Fruit fly (Drosophila melanogaster) whole organism, adult: ENCODE measurements around the gene dhd.

ENCODE experiments used
- CG12768 ChIP-seq: fragments of 200-800 bp; sonication (Bioruptor generic); optimal IDR thresholded peaks from 2 replicates; lab custom pipeline; 2017; ENCODE audit warnings: missing biosample characterization, missing genetic modification characterization, mild to moderate bottlenecking, moderate library complexity, missing genetic modification reagents
- CG14711 ChIP-seq: fragments of 200-800 bp; sonication (Bioruptor generic); optimal IDR thresholded peaks from 2 replicates; lab custom pipeline; 2018; ENCODE audit warnings: missing biosample characterization, mild to moderate bottlenecking, missing genetic modification characterization, moderate library complexity
- CG33017 ChIP-seq: fragments of 200-800 bp; sonication (Bioruptor generic); optimal IDR thresholded peaks from 2 replicates; lab custom pipeline; 2018; ENCODE audit warnings: missing biosample characterization, mild to moderate bottlenecking, missing genetic modification characterization, moderate library complexity
- CG5204 ChIP-seq: fragments of 200-800 bp; sonication (Bioruptor generic); optimal IDR thresholded peaks from 2 replicates; lab custom pipeline; 2016; ENCODE audit warnings: missing biosample characterization, missing genetic modification characterization
- CG7101 ChIP-seq: fragments of 200-800 bp; sonication (Bioruptor generic); optimal IDR thresholded peaks from 2 replicates; lab custom pipeline; 2018; ENCODE audit warnings: missing biosample characterization, mild to moderate bottlenecking, missing genetic modification characterization, moderate library complexity
- bab1 ChIP-seq: fragments of 200-800 bp; sonication (Bioruptor generic); optimal IDR thresholded peaks from 3 replicates; lab custom pipeline; 2019; ENCODE audit warnings: missing biosample characterization, mild to moderate bottlenecking, missing genetic modification characterization, moderate library complexity
- cic ChIP-seq: fragments of 200-800 bp; sonication (Bioruptor generic); optimal IDR thresholded peaks from 2 replicates; lab custom pipeline; 2017; ENCODE audit warnings: missing biosample characterization, mild to moderate bottlenecking, missing genetic modification characterization, moderate library complexity
- kay ChIP-seq: fragments of 200-800 bp; sonication (Bioruptor generic); peaks from one replicate; lab custom pipeline; 2016; ENCODE audit warnings: missing biosample characterization, missing genetic modification characterization, borderline replicate concordance
- ovo ChIP-seq: fragments of 200-800 bp; sonication (Bioruptor generic); optimal IDR thresholded peaks from 2 replicates; lab custom pipeline; 2016; ENCODE audit warnings: missing biosample characterization, missing genetic modification characterization
- pad ChIP-seq: fragments of 200-800 bp; sonication (Bioruptor generic); optimal IDR thresholded peaks from 3 replicates; lab custom pipeline; 2017; ENCODE audit warnings: missing biosample characterization, missing genetic modification characterization, mild to moderate bottlenecking, moderate library complexity, missing genetic modification reagents
- tj ChIP-seq: fragments of 200-800 bp; sonication (Bioruptor generic); optimal IDR thresholded peaks from 3 replicates; lab custom pipeline; 2017; ENCODE audit warnings: missing biosample characterization, mild to moderate bottlenecking, missing genetic modification characterization, moderate library complexity

- no peak for TF ChIP-seq CG12768 (GFP tag; lab: Kevin White, UChicago)
- no peak for TF ChIP-seq bab1 (GFP tag; lab: Kevin White, UChicago)
- no peak for TF ChIP-seq CG33017 (tag; lab: Kevin White, UChicago)
- no peak for TF ChIP-seq pad
- no peak for TF ChIP-seq CG7101
- no peak for TF ChIP-seq cic (GFP tag; lab: Kevin White, UChicago)
- no peak for TF ChIP-seq ovo (GFP tag; lab: Kevin White, UChicago)
- no peak for TF ChIP-seq tj (GFP tag; lab: Kevin White, UChicago)
- TF ChIP-seq kay, result no peak
- no peak for TF ChIP-seq CG14711 (tag; lab: Kevin White, UChicago)
- TF ChIP-seq CG5204 (GFP tag; lab: Kevin White, UChicago), result no peak
Measured at dm6 chrX:5295766-5296165, 16.2 kb upstream of the dhd start, which contains the start of gene CG42749.
